Worm (Caenorhabditis elegans) whole organism, L4 larva: ENCODE data around the gene F32D8.4.

Experiments used
- Y75B8A.6 ChIP-seq: fragments of 200-800 bp; sonication (Bioruptor generic); IDR thresholded peaks from 2 replicates; pipeline ENCODE4 v1.3.6; 2022; ENCODE audit warnings: missing genetic modification reagents, missing genetic modification characterization, missing compliant biosample characterization
- ama-1 ChIP-seq: fragments of 150-350 bp; optimal IDR thresholded peaks from 2 replicates; lab custom pipeline; 2014; ENCODE audit warnings: inconsistent platforms, mixed read lengths
- egl-27 ChIP-seq: sonication (generic microtip); optimal IDR thresholded peaks from 3 replicates; lab custom pipeline; 2017; ENCODE audit warnings: missing biosample characterization, missing genetic modification reagents, missing genetic modification characterization
- lin-39 ChIP-seq: fragments of 150-350 bp; optimal IDR thresholded peaks from 2 replicates; lab custom pipeline; 2014; ENCODE audit warnings: missing biosample characterization, missing genetic modification reagents, missing genetic modification characterization
- madf-9 ChIP-seq: fragments of 200-800 bp; sonication (Bioruptor generic); conservative IDR thresholded peaks from 2 replicates; pipeline ENCODE4 v1.3.6; 2022; ENCODE audit warnings: missing genetic modification reagents, missing genetic modification characterization, missing compliant biosample characterization
- nhr-237 ChIP-seq: sonication (generic microtip); optimal IDR thresholded peaks from 2 replicates; lab custom pipeline; 2017; ENCODE audit warnings: missing biosample characterization, missing genetic modification characterization
- nhr-6 ChIP-seq: fragments of 150-350 bp; optimal IDR thresholded peaks from 2 replicates; lab custom pipeline; 2014; ENCODE audit warnings: missing biosample characterization, missing genetic modification characterization
- pqm-1 ChIP-seq: sonication (generic microtip); optimal IDR thresholded peaks from 2 replicates; lab custom pipeline; 2017; ENCODE audit warnings: missing biosample characterization, missing genetic modification characterization

- TF ChIP-seq nhr-6 (tag; lab: Kevin White, UChicago) = no peak
- no peak for TF ChIP-seq madf-9
- no peak for TF ChIP-seq Y75B8A.6
- no peak for TF ChIP-seq egl-27 (tag; lab: Kevin White, UChicago)
- TF ChIP-seq ama-1 (lab: Kevin White, UChicago) = no peak
- no peak for TF ChIP-seq pqm-1 (tag; lab: Kevin White, UChicago)
- no peak for TF ChIP-seq nhr-237 (tag; lab: Kevin White, UChicago)
- TF ChIP-seq lin-39 (tag; lab: Kevin White, UChicago) = no peak
Observed at ce11 chrV:10909959-10910358, 16.6 kb upstream of the F32D8.4 start.
